1 fruit fly cellular context compared by ENCODE assay signal in the genomic region with DNA sequence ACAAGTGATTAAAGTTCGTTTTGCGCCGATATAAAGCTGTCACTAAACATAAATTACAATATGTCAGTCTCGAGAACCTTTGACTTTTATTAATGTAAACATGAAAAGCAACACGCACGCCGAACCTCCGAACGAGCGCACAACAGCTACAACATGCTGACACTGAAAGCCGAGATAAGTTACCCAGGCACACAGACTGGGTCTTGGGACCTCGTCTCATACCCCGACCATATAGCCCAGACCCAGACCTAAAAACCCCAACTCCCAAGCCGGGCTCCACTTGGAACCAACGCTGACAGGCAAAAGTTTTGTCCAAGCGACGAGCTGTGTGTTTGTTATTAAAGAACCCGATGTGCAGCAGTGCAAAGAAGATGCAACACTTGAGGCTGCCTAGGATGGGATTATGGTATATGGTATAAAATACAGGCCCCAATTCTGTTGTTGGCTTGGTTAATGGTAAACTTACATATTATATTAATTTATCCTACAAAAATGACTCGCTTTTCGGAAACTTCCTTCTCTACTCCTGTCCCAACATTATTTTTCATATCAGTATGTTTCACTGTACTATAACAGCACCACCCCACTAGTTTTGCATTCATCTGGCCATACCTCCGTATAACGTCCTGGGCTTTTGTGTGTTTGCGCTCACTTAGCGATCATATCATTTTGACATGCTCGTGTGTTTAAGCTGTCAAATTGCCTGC.
TF ChIP-seq lines count a peak whose summit lies in the region.

No protein-coding gene starts in this region.

TF ChIP-seq in whole organism, prepupa, 60 proteins besides CTCF, POLR2A, EP300 and RAD21 (continued from another document):
- TF ChIP-seq fd85E (GFP tag; optimal IDR thresholded peaks at IDR 0.05; lab: Kevin White, UChicago) (no peak), CG3032 (tag; optimal IDR thresholded peaks at IDR 0.05; lab: Kevin White, UChicago) (peak; percentile 44), Gug (GFP tag; IDR thresholded peaks at IDR 0.05; lab: Robert Waterston, UW) (0 out of 2 replicates have a peak, but pooled peaks have one; percentile 15), ss (GFP tag; optimal IDR thresholded peaks at IDR 0.05; lab: Kevin White, UChicago) (peak; percentile 20 to 81), Met (GFP tag; optimal IDR thresholded peaks at IDR 0.05; lab: Kevin White, UChicago) (no peak), CG11294 (GFP tag; IDR thresholded peaks at IDR 0.05; lab: Robert Waterston, UW) (0 out of 2 replicates have a peak, but pooled peaks have one; percentile 15), CG6792 (GFP tag; optimal IDR thresholded peaks at IDR 0.05; lab: Kevin White, UChicago) (peak; percentile 26), CG15336 (GFP tag; IDR thresholded peaks at IDR 0.05; lab: Robert Waterston, UW) (peak; percentile 60), dsx (GFP tag; optimal IDR thresholded peaks at IDR 0.05; lab: Kevin White, UChicago; ENCODE audit: poor library complexity, severe bottlenecking) (peak; percentile 39), Hr4 (GFP tag; optimal IDR thresholded peaks at IDR 0.05; lab: Kevin White, UChicago) (peak; percentile 63), CG11902 (GFP tag; optimal IDR thresholded peaks at IDR 0.05; lab: Kevin White, UChicago) (no peak), CG9139 (GFP tag; optimal IDR thresholded peaks at IDR 0.05; lab: Kevin White, UChicago) (no peak), CG31627 (GFP tag; optimal IDR thresholded peaks at IDR 0.05; lab: Kevin White, UChicago) (no peak), spab (GFP tag; optimal IDR thresholded peaks at IDR 0.05; lab: Kevin White, UChicago) (peak; percentile 42), CG6808 (GFP tag; optimal IDR thresholded peaks at IDR 0.05; lab: Kevin White, UChicago) (peak; percentile 26), Hr39 (GFP tag; optimal IDR thresholded peaks at IDR 0.05; lab: Kevin White, UChicago) (no peak), Ets96B (tag; optimal IDR thresholded peaks at IDR 0.05; lab: Kevin White, UChicago) (peak; percentile 71), lz (GFP tag; optimal IDR thresholded peaks at IDR 0.05; lab: Kevin White, UChicago) (no peak), topi (GFP tag; optimal IDR thresholded peaks at IDR 0.05; lab: Kevin White, UChicago) (no peak), Smox (GFP tag; optimal IDR thresholded peaks at IDR 0.05; lab: Kevin White, UChicago) (no peak), acj6 (GFP tag; optimal IDR thresholded peaks at IDR 0.05; lab: Kevin White, UChicago) (peak; percentile 56), OdsH (GFP tag; optimal IDR thresholded peaks at IDR 0.05; lab: Kevin White, UChicago) (peak; percentile 66), CG8319 (GFP tag; optimal IDR thresholded peaks at IDR 0.05; lab: Kevin White, UChicago) (no peak)
